Worm (Caenorhabditis elegans): ENCODE measurements around the gene kin-29.

- TF ChIP-seq F10E7.11 (tag; optimal IDR thresholded peaks at IDR 0.05), result no peak
- TF ChIP-seq madf-3 (GFP tag; IDR thresholded peaks at IDR 0.05), result no peak
Measured at ce11 chrX:2858380-2858779, 6.1 kb upstream of the kin-29 start.
